Fruit fly (Drosophila melanogaster) whole organism, embryonic: Measurements from ENCODE around the gene CG18765.
A peak's percentile ranks its signal among the peaks of the same experiment; 100 is the strongest.

Experiments used
- BtbVII ChIP-seq: fragments of 200-800 bp; sonication (Bioruptor generic); optimal IDR thresholded peaks from 3 replicates; lab custom pipeline; 2017; ENCODE audit warnings: missing biosample characterization, mild to moderate bottlenecking, missing genetic modification characterization
- CG10321 ChIP-seq: fragments of 200-800 bp; sonication (Bioruptor generic); IDR thresholded peaks from 2 replicates; pipeline ENCODE4 v1.3.6; 2022; ENCODE audit warnings: missing biosample characterization, missing genetic modification characterization
- CG11085 ChIP-seq: fragments of 200-800 bp; sonication (Bioruptor generic); IDR thresholded peaks from 2 replicates; pipeline ENCODE4 v1.3.6; 2022; ENCODE audit warnings: missing biosample characterization, missing genetic modification characterization
- CG11560 ChIP-seq: fragments of 200-800 bp; sonication (Bioruptor generic); IDR thresholded peaks from 3 replicates; pipeline ENCODE4 v1.3.6; 2022; ENCODE audit warnings: missing biosample characterization, missing genetic modification characterization
- CG12659 ChIP-seq: fragments of 200-800 bp; sonication (Bioruptor generic); optimal IDR thresholded peaks from 3 replicates; lab custom pipeline; 2017; ENCODE audit warnings: mild to moderate bottlenecking, missing biosample characterization, missing genetic modification reagents, missing genetic modification characterization
- CG13123 ChIP-seq: fragments of 200-800 bp; sonication (Bioruptor generic); optimal IDR thresholded peaks from 2 replicates; lab custom pipeline; 2016; ENCODE audit warnings: missing biosample characterization, missing genetic modification characterization
- CG15269 ChIP-seq: fragments of 200-800 bp; sonication (Bioruptor generic); optimal IDR thresholded peaks from 2 replicates; lab custom pipeline; 2018; ENCODE audit warnings: missing biosample characterization, mild to moderate bottlenecking, missing genetic modification characterization, moderate library complexity
- CG1602 ChIP-seq: fragments of 200-800 bp; sonication (Bioruptor generic); optimal IDR thresholded peaks from 3 replicates; lab custom pipeline; 2016; ENCODE audit warnings: missing biosample characterization, missing genetic modification characterization
- CG17359 ChIP-seq: fragments of 200-800 bp; sonication (Bioruptor generic); optimal IDR thresholded peaks from 3 replicates; lab custom pipeline; 2018; ENCODE audit warnings: missing biosample characterization, mild to moderate bottlenecking, missing genetic modification characterization, moderate library complexity
- CG1832 ChIP-seq: fragments of 200-800 bp; sonication (Bioruptor generic); optimal IDR thresholded peaks from 2 replicates; lab custom pipeline; 2017; ENCODE audit warnings: missing biosample characterization, mild to moderate bottlenecking, missing genetic modification characterization, inconsistent platforms
- CG18619 ChIP-seq: fragments of 200-800 bp; sonication (Bioruptor generic); optimal IDR thresholded peaks from 3 replicates; lab custom pipeline; 2017; ENCODE audit warnings: missing biosample characterization, mild to moderate bottlenecking, missing genetic modification characterization
- CG2875 ChIP-seq: fragments of 200-800 bp; sonication (Bioruptor generic); optimal IDR thresholded peaks from 2 replicates; lab custom pipeline; 2017; ENCODE audit warnings: missing biosample characterization, mild to moderate bottlenecking, missing genetic modification characterization, missing genetic modification reagents
- CG34376 ChIP-seq: fragments of 200-800 bp; sonication (Bioruptor generic); optimal IDR thresholded peaks from 2 replicates; lab custom pipeline; 2018; ENCODE audit warnings: missing biosample characterization, mild to moderate bottlenecking, missing genetic modification characterization
- CG4707 ChIP-seq: fragments of 200-800 bp; sonication (Bioruptor generic); optimal IDR thresholded peaks from 2 replicates; lab custom pipeline; 2018; ENCODE audit warnings: missing biosample characterization, mild to moderate bottlenecking, missing genetic modification characterization, moderate library complexity
- CG4820 ChIP-seq: fragments of 200-800 bp; sonication (Bioruptor generic); optimal IDR thresholded peaks from 3 replicates; lab custom pipeline; 2016; ENCODE audit warnings: missing biosample characterization, missing genetic modification characterization
- CG5953 ChIP-seq: fragments of 200-800 bp; sonication (Bioruptor generic); IDR thresholded peaks from 2 replicates; pipeline ENCODE4 v1.3.6; 2022; ENCODE audit warnings: missing biosample characterization, missing genetic modification characterization
- CG6689 ChIP-seq: fragments of 200-800 bp; sonication (Bioruptor generic); IDR thresholded peaks from 2 replicates; pipeline ENCODE4 v1.3.6; 2022; ENCODE audit warnings: missing biosample characterization, missing genetic modification characterization
- CG7839 ChIP-seq: fragments of 200-800 bp; sonication (Bioruptor generic); optimal IDR thresholded peaks from 3 replicates; lab custom pipeline; 2018; ENCODE audit warnings: missing biosample characterization, mild to moderate bottlenecking, missing genetic modification characterization, moderate library complexity
- CG8924 ChIP-seq: fragments of 200-800 bp; optimal IDR thresholded peaks from 3 replicates; lab custom pipeline; 2019; ENCODE audit warnings: missing biosample characterization, mild to moderate bottlenecking, missing genetic modification characterization, moderate library complexity
- CG9609 ChIP-seq: fragments of 200-800 bp; sonication (Bioruptor generic); optimal IDR thresholded peaks from 3 replicates; lab custom pipeline; 2016; ENCODE audit warnings: missing biosample characterization, missing genetic modification characterization
- CG9817 ChIP-seq: fragments of 200-800 bp; sonication (Bioruptor generic); optimal IDR thresholded peaks from 2 replicates; lab custom pipeline; 2018; ENCODE audit warnings: missing biosample characterization, mild to moderate bottlenecking, missing genetic modification characterization, moderate library complexity
- Deaf1 ChIP-seq: fragments of 200-800 bp; optimal IDR thresholded peaks from 3 replicates; lab custom pipeline; 2019; ENCODE audit warnings: missing biosample characterization, mild to moderate bottlenecking, missing genetic modification characterization, moderate library complexity
- H15 ChIP-seq: fragments of 200-800 bp; sonication (Bioruptor generic); IDR thresholded peaks from 3 replicates; pipeline ENCODE4 v1.3.6; 2022; ENCODE audit warnings: missing biosample characterization, missing genetic modification characterization
- HLH4C ChIP-seq: fragments of 200-800 bp; sonication (Bioruptor generic); IDR thresholded peaks from 3 replicates; pipeline ENCODE4 v1.3.6; 2022; ENCODE audit warnings: missing biosample characterization, missing genetic modification characterization; ENCODE audit not compliant: partially characterized antibody
- Hr51 ChIP-seq, 2 experiments: fragments of 200-800 bp; sonication (Bioruptor generic); optimal IDR thresholded peaks; 2 replicates in 1 of 2; 3 replicates in 1 of 2; lab custom pipeline; 2016 to 2018; ENCODE audit warnings: missing biosample characterization in 2 of 2, missing genetic modification characterization in 2 of 2, mild to moderate bottlenecking in 1 of 2, moderate library complexity in 1 of 2
- Lim3 ChIP-seq: fragments of 200-800 bp; sonication (Bioruptor generic); IDR thresholded peaks from 2 replicates; pipeline ENCODE4 v1.3.6; 2022; ENCODE audit warnings: missing biosample characterization, missing genetic modification characterization
- Med ChIP-seq: fragments of 200-800 bp; sonication (Bioruptor generic); peaks from one replicate; lab custom pipeline; 2016; ENCODE audit warnings: missing biosample characterization, missing genetic modification characterization, mild to moderate bottlenecking, inconsistent platforms, moderate library complexity
- Mrtf ChIP-seq: fragments of 200-800 bp; sonication (Bioruptor generic); IDR thresholded peaks from 3 replicates; pipeline ENCODE4 v1.3.6; 2022; ENCODE audit warnings: missing biosample characterization, missing genetic modification characterization
- Neu2 ChIP-seq: fragments of 200-800 bp; sonication (Bioruptor generic); optimal IDR thresholded peaks from 3 replicates; lab custom pipeline; 2016; ENCODE audit warnings: missing biosample characterization, missing genetic modification characterization, borderline replicate concordance
- Sox102F ChIP-seq: fragments of 200-800 bp; sonication (Bioruptor generic); optimal IDR thresholded peaks from 2 replicates; lab custom pipeline; 2018; ENCODE audit warnings: missing biosample characterization, mild to moderate bottlenecking, missing genetic modification characterization, moderate library complexity
- ase ChIP-seq: fragments of 200-800 bp; sonication (Bioruptor generic); IDR thresholded peaks from 3 replicates; pipeline ENCODE4 v1.3.6; 2022; ENCODE audit warnings: missing biosample characterization, missing genetic modification characterization
- bsh ChIP-seq, 2 experiments: fragments of 200-800 bp; sonication (Bioruptor generic); optimal IDR thresholded peaks; 2 replicates each; lab custom pipeline; 2017 to 2018; ENCODE audit warnings: mild to moderate bottlenecking in 2 of 2, missing biosample characterization in 2 of 2, missing genetic modification characterization in 2 of 2, moderate library complexity in 1 of 2
- croc ChIP-seq: fragments of 200-800 bp; sonication (Bioruptor generic); conservative IDR thresholded peaks from 3 replicates; pipeline ENCODE4 v1.3.6; 2022; ENCODE audit warnings: missing biosample characterization, missing genetic modification characterization
- dan ChIP-seq: fragments of 200-800 bp; sonication (Bioruptor generic); IDR thresholded peaks from 2 replicates; pipeline ENCODE4 v1.3.6; 2022; ENCODE audit warnings: missing biosample characterization, missing genetic modification characterization
- dmrt11E ChIP-seq: fragments of 200-800 bp; sonication (Bioruptor generic); optimal IDR thresholded peaks from 3 replicates; lab custom pipeline; 2018; ENCODE audit warnings: missing biosample characterization, mild to moderate bottlenecking, missing genetic modification characterization, moderate library complexity
- dmrt99B ChIP-seq: fragments of 200-800 bp; sonication (Bioruptor generic); optimal IDR thresholded peaks from 2 replicates; lab custom pipeline; 2018; ENCODE audit warnings: missing biosample characterization, mild to moderate bottlenecking, missing genetic modification characterization, moderate library complexity
- dysf ChIP-seq: fragments of 200-800 bp; sonication (Bioruptor generic); IDR thresholded peaks from 3 replicates; pipeline ENCODE4 v1.3.6; 2022; ENCODE audit warnings: missing biosample characterization, missing genetic modification characterization
- esg ChIP-seq: fragments of 200-800 bp; sonication (Bioruptor generic); conservative IDR thresholded peaks from 2 replicates; pipeline ENCODE4 v1.3.6; 2022; ENCODE audit warnings: missing biosample characterization, missing genetic modification characterization
- gcm2 ChIP-seq: fragments of 200-800 bp; sonication (Bioruptor generic); optimal IDR thresholded peaks from 2 replicates; lab custom pipeline; 2016; ENCODE audit warnings: missing biosample characterization, missing genetic modification characterization
- gfzf ChIP-seq: fragments of 200-800 bp; sonication (Bioruptor generic); optimal IDR thresholded peaks from 2 replicates; lab custom pipeline; 2016; ENCODE audit warnings: missing biosample characterization, mild to moderate bottlenecking, missing genetic modification characterization, moderate library complexity
- grn ChIP-seq: fragments of 200-800 bp; sonication (Bioruptor generic); optimal IDR thresholded peaks from 3 replicates; lab custom pipeline; 2017; ENCODE audit warnings: missing biosample characterization, missing genetic modification characterization
- hkb ChIP-seq, 2 experiments: fragments of 200-800 bp in 1 of 2; fragments of >200 bp in 1 of 2; sonication (Bioruptor generic) in 1 of 2; IDR thresholded peaks in 1 of 2; optimal IDR thresholded peaks in 1 of 2; 2 replicates each; pipeline versions ENCODE4 v1.3.6 to Lab custom; 2017 to 2022; ENCODE audit warnings: missing biosample characterization in 1 of 2, missing genetic modification characterization in 1 of 2
- row ChIP-seq: fragments of 200-800 bp; sonication (Bioruptor generic); IDR thresholded peaks from 3 replicates; pipeline ENCODE4 v1.3.6; 2022; ENCODE audit warnings: missing biosample characterization, missing genetic modification characterization
- run ChIP-seq: fragments of 200-800 bp; sonication (Bioruptor generic); optimal IDR thresholded peaks from 3 replicates; lab custom pipeline; 2018; ENCODE audit warnings: missing biosample characterization, mild to moderate bottlenecking, missing genetic modification characterization
- sd ChIP-seq: fragments of 200-800 bp; sonication (Bioruptor generic); optimal IDR thresholded peaks from 3 replicates; lab custom pipeline; 2018; ENCODE audit warnings: missing biosample characterization, mild to moderate bottlenecking, missing genetic modification characterization, moderate library complexity
- sisA ChIP-seq: fragments of 200-800 bp; sonication (Bioruptor generic); IDR thresholded peaks from 2 replicates; pipeline ENCODE4 v1.3.6; 2022; ENCODE audit warnings: missing biosample characterization, missing genetic modification characterization
- sr ChIP-seq: fragments of 200-800 bp; sonication (Bioruptor generic); IDR thresholded peaks from 3 replicates; pipeline ENCODE4 v1.3.6; 2022; ENCODE audit warnings: missing biosample characterization, missing genetic modification characterization
- trem ChIP-seq: fragments of 200-800 bp; optimal IDR thresholded peaks from 3 replicates; lab custom pipeline; 2019; ENCODE audit warnings: missing biosample characterization, mild to moderate bottlenecking, missing genetic modification characterization, moderate library complexity
- trh ChIP-seq: fragments of 200-800 bp; sonication (Bioruptor generic); optimal IDR thresholded peaks from 2 replicates; lab custom pipeline; 2016; ENCODE audit warnings: missing biosample characterization, missing genetic modification characterization
- zen2 ChIP-seq: fragments of 200-800 bp; sonication (Bioruptor generic); IDR thresholded peaks from 3 replicates; pipeline ENCODE4 v1.3.6; 2022; ENCODE audit warnings: missing biosample characterization, missing genetic modification characterization; ENCODE audit not compliant: partially characterized antibody
- zfh1 ChIP-seq: fragments of 200-800 bp; sonication (Bioruptor generic); IDR thresholded peaks from 3 replicates; pipeline ENCODE4 v1.3.6; 2022; ENCODE audit warnings: missing biosample characterization, missing genetic modification characterization

The CG18765 gene

dm6 chr3R:11662617-11663016 is 29.0 kb downstream of the CG18765 start (continued):
- TF ChIP-seq sisA (GFP tag; lab: Robert Waterston, UW), result no peak
- TF ChIP-seq HLH4C (GFP tag; lab: Robert Waterston, UW), result no peak
- TF ChIP-seq croc, result no peak
- 0 out of 3 replicates have a peak, but pooled peaks have one; percentile 14 for TF ChIP-seq row (GFP tag; lab: Robert Waterston, UW)
- TF ChIP-seq dmrt99B (tag; lab: Kevin White, UChicago), result peak; percentile 37
- TF ChIP-seq CG1602 (GFP tag; lab: Kevin White, UChicago), result no peak
- no peak for TF ChIP-seq sr (GFP tag; lab: Robert Waterston, UW)
- no peak for TF ChIP-seq CG11560 (tag; lab: Robert Waterston, UW)
- peak; percentile 27 for TF ChIP-seq Sox102F (GFP tag; lab: Kevin White, UChicago)
- TF ChIP-seq CG15269, result peak; percentile 15
- TF ChIP-seq CG9609 (GFP tag; lab: Kevin White, UChicago), result no peak
- TF ChIP-seq CG5953 (GFP tag; lab: Robert Waterston, UW), result 0 out of 2 replicates have a peak, but pooled peaks have one; percentile 51
- TF ChIP-seq sd (tag; lab: Kevin White, UChicago), result no peak
- no peak for TF ChIP-seq CG34376
- TF ChIP-seq run (tag; lab: Kevin White, UChicago), result no peak
- 0 out of 2 replicates have a peak, but pooled peaks have one; percentile 6 for TF ChIP-seq esg
- TF ChIP-seq CG11085 (GFP tag; lab: Robert Waterston, UW), result no peak
- 0 out of 3 replicates have a peak, but pooled peaks have one; percentile 30 for TF ChIP-seq dysf
- no peak for TF ChIP-seq BtbVII
- TF ChIP-seq CG4820 (GFP tag; lab: Kevin White, UChicago), result no peak
- no peak for TF ChIP-seq dan (GFP tag; lab: Robert Waterston, UW)
- no peak for TF ChIP-seq trem (tag; lab: Kevin White, UChicago)
- no peak for TF ChIP-seq CG10321 (GFP tag; lab: Robert Waterston, UW)
- TF ChIP-seq dmrt11E (tag; lab: Kevin White, UChicago), result no peak
- no peak for TF ChIP-seq trh (GFP tag; lab: Kevin White, UChicago)
- TF ChIP-seq CG2875 (GFP tag; lab: Kevin White, UChicago), result no peak
- no peak for TF ChIP-seq CG13123
- peak; percentile 34 for TF ChIP-seq CG17359 (tag; lab: Kevin White, UChicago)
- no peak for TF ChIP-seq H15
- no peak for TF ChIP-seq zen2 (GFP tag; lab: Robert Waterston, UW)
- TF ChIP-seq Med, result peak; percentile 39
- TF ChIP-seq Mrtf (GFP tag; lab: Robert Waterston, UW), result no peak
- TF ChIP-seq grn (GFP tag; lab: Kevin White, UChicago), result peak; percentile 4
- TF ChIP-seq CG7839 (tag; lab: Kevin White, UChicago), result peak; percentile 6
- TF ChIP-seq Deaf1, result no peak
- TF ChIP-seq gcm2 (GFP tag; lab: Kevin White, UChicago), result no peak

dm6 chr3R:11661712-11662111 is 29.9 kb downstream of the CG18765 start:
- TF ChIP-seq CG6689 (GFP tag; lab: Robert Waterston, UW) (no peak), bsh (GFP tag; optimal IDR thresholded peaks at IDR 0.05; lab: Kevin White, UChicago) (peak; percentile 29 to 36), Neu2 (GFP tag; lab: Kevin White, UChicago) (no peak), CG8924 (tag; lab: Kevin White, UChicago) (peak; percentile 64), CG1832 (GFP tag; lab: Kevin White, UChicago) (no peak), Sox102F (GFP tag; lab: Kevin White, UChicago) (peak; percentile 66), CG9817 (peak; percentile 35), Hr51 (GFP tag; optimal IDR thresholded peaks at IDR 0.05; lab: Kevin White, UChicago) (peak in 1 of 2 experiments; percentile 84), hkb (optimal IDR thresholded peaks at IDR 0.05; lab: Kevin White, UChicago) (no peak), hkb (GFP tag; IDR thresholded peaks at IDR 0.05; lab: Robert Waterston, UW) (peak; percentile 64), CG12659 (GFP tag; lab: Kevin White, UChicago) (peak; percentile 54), zfh1 (GFP tag; lab: Robert Waterston, UW) (0 out of 3 replicates have a peak, but pooled peaks have one; percentile 28), run (tag; lab: Kevin White, UChicago) (peak; percentile 38), CG18619 (GFP tag; lab: Kevin White, UChicago) (no peak), CG4707 (GFP tag; lab: Kevin White, UChicago) (peak; percentile 20), ase (GFP tag; lab: Robert Waterston, UW) (peak; percentile 48; the same call in 1 of the 3 replicates), Lim3 (0 out of 2 replicates have a peak, but pooled peaks have one; percentile 13), gfzf (GFP tag; lab: Kevin White, UChicago) (no peak)
